Fruit fly (Drosophila melanogaster): Measurements from ENCODE around the gene CG5107.

- TF ChIP-seq fd96Ca (GFP tag; IDR thresholded peaks at IDR 0.05) (no peak), EcR (GFP tag; optimal IDR thresholded peaks at IDR 0.05) (no peak), CG8301 (tag; optimal IDR thresholded peaks at IDR 0.05) (no peak), CG32121 (GFP tag; IDR thresholded peaks at IDR 0.05) (no peak), D1 (tag; optimal IDR thresholded peaks at IDR 0.05) (no peak), Ets98B (GFP tag; IDR thresholded peaks at IDR 0.05) (no peak), CG17806 (tag; optimal IDR thresholded peaks at IDR 0.05) (no peak), CG4496 (GFP tag; IDR thresholded peaks at IDR 0.05) (no peak), CG15710 (tag; optimal IDR thresholded peaks at IDR 0.05) (no peak), gl (tag; optimal IDR thresholded peaks at IDR 0.05) (no peak), CG8159 (tag; optimal IDR thresholded peaks at IDR 0.05) (no peak), CG13204 (GFP tag; optimal IDR thresholded peaks at IDR 0.05) (no peak), Snoo (tag; optimal IDR thresholded peaks at IDR 0.05) (no peak)
Measured at dm6 chr3R:25466166-25466565, 38.8 kb upstream of the CG5107 start.

Data from whole organism, pupa.